Fruit fly (Drosophila melanogaster) S2 (cell line): Measurements from ENCODE around the gene Nmd3.

Experiments used
- CG8478 ChIP-seq: fragments of >200 bp; optimal IDR thresholded peaks from 2 replicates; lab custom pipeline; 2018
- CTCF ChIP-seq, 2 experiments: fragments of >200 bp; optimal IDR thresholded peaks; 2 replicates each; lab custom pipeline; 2018

Nmd3 gene

DNA sequence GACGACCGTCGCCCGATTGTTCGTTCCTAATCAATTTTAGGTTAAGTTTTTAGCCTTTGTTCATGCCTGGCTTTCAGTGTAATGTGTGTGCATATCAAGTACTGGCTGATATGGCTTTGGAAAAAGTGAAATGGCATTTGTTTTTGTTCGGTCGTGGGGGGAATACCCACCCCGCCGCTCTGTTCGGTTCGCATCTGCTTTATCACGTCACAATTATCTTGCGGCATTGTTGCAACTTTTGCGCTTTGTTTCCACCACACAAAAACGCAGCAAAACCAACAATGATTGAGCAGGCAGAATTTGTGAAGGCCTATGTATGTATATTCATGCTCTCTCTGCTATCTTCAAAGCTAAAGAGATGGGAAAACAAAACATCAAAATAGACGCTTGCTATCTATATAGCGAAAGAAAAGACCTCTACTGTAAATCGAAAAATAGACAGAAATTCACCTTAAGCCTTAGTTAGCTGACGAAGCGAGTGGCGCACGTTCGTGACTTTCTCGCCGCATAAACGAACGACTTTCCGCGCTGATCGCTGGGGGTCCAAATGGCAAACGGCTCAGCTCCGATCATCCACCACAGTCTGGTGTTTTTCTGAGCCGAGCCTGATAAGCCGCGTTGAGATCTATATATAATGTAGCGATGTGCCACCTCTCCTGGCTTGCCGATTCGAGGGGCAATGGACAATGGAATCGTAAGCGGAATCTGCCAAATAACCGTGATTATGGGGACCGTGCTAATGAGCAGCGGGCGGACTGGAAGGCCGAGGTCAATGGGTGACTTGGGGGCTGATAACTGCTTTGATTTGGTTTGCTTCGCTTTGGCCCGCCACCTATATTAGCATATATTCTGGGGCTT lies 13.2 kb upstream of the Nmd3 start:
- TF ChIP-seq CG8478 (lab: Kevin White, UChicago), result no peak
- TF ChIP-seq CTCF (optimal IDR thresholded peaks at IDR 0.05; lab: Kevin White, UChicago), result no peak

DNA sequence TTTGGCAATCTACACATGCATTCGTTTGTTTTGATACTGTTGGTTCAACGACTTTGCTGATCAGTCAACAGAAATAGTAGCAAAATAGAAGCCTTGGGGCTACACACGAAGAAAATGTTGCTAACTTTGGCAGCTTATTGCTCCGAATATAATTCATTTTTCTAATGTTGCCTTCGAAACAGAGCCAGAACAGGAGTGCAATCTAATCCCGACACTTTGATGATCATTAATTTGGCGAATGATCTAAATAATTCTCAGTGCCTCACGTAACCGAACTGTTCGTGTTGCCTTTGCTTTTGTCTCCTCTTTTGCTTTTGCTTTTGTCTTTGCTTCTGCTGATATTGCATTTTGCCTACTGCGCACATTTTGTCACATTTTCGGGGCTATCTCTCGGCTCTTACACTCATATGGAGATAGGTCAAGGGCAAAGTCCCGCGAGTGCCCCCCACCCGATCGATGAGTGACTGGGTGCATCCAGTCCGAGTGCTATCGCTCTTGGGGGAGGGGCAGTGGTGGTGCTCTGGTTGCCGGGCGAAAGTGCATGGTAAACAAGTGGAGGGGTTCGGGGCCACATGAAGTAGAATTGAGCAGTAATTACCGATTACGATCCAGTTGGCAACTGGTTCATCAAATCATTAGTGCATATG lies 11.7 kb upstream of the Nmd3 start:
- no peak for TF ChIP-seq CTCF (optimal IDR thresholded peaks at IDR 0.05; lab: Kevin White, UChicago)
- no peak for TF ChIP-seq CG8478 (lab: Kevin White, UChicago)

dm6 chrX:2194208-2195094 lies 10.0 kb upstream of the Nmd3 start:
- TF ChIP-seq CTCF (optimal IDR thresholded peaks at IDR 0.05; lab: Kevin White, UChicago) (no peak), CG8478 (lab: Kevin White, UChicago) (no peak)

- TF ChIP-seq CTCF (optimal IDR thresholded peaks at IDR 0.05; lab: Kevin White, UChicago) (no peak), CG8478 (lab: Kevin White, UChicago) (no peak)
Observed at dm6 chrX:2193809-2194207, 9.3 kb upstream of the Nmd3 start, which contains the start of gene CG14053. CG14053 (minus strand) TSS chrX:2193909.

dm6 chrX:2193158-2193557 lies 8.7 kb upstream of the Nmd3 start:
- no peak for TF ChIP-seq CG8478 (lab: Kevin White, UChicago)
- no peak for TF ChIP-seq CTCF (optimal IDR thresholded peaks at IDR 0.05; lab: Kevin White, UChicago)

- TF ChIP-seq CG8478 (lab: Kevin White, UChicago), result no peak
Observed at dm6 chrX:2191896-2192295, 7.4 kb upstream of the Nmd3 start.

dm6 chrX:2188888-2189287 lies 4.4 kb upstream of the Nmd3 start, which contains the start of gene Mct1:
Mct1 (plus strand) TSS chrX:2189188.
- no peak for TF ChIP-seq CTCF (optimal IDR thresholded peaks at IDR 0.05; lab: Kevin White, UChicago)
- no peak for TF ChIP-seq CG8478 (lab: Kevin White, UChicago)

DNA sequence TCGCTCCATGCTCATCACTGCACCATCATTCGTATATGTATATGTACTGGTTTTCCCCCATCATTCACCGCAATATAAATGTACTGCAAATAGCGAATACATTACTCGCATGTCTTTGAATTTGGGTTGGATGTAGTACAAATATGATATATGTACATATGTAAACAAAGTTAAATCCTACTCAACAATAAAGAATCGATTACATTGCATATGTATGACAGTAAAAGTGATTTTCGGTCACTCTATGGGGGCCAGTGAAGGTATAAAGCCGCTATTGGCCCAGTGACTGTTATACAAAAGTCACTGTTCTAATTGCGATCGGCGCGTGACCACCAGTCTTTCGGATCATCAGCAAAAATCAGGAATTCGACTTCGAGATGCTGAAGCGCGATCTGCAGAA lies 3.1 kb upstream of the Nmd3 start, which contains the start of gene CG3457:
CG3457 (plus strand) TSS at position 301 of the 400 bp plus-strand sequence.
- TF ChIP-seq CG8478 (lab: Kevin White, UChicago), result no peak
- no peak for TF ChIP-seq CTCF (optimal IDR thresholded peaks at IDR 0.05; lab: Kevin White, UChicago)

dm6 chrX:2186555-2186954 lies 2.1 kb upstream of the Nmd3 start, which contains the start of gene CG17777:
CG17777 (plus strand) TSS chrX:2186855.
- no peak for TF ChIP-seq CTCF (optimal IDR thresholded peaks at IDR 0.05; lab: Kevin White, UChicago)
- TF ChIP-seq CG8478 (lab: Kevin White, UChicago), result no peak

- TF ChIP-seq CG8478 (lab: Kevin White, UChicago), result no peak
- TF ChIP-seq CTCF (optimal IDR thresholded peaks at IDR 0.05; lab: Kevin White, UChicago), result no peak
Observed at dm6 chrX:2180750-2181261, 3.7 kb downstream of the Nmd3 start, which contains the start of gene pn. pn (plus strand) TSS chrX:2181211.

DNA sequence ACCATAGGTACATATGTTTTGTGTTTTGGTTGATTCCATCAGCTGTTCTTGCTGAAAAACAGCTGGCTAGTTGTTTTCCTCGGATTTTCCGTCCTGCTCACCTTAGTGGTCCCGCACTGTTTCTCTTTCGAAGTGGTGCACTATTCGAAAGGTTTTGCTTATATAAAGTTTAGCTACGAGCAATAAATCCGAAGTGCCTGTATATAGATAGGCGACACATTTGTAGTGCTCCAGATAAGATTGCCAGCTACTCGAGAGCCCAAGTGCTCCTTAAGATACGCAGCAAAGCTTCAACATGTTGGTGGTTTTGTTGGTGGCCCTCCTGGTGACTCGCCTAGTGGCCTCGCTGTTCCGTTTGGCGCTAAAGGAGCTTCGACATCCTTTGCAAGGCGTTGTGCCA lies 5.7 kb downstream of the Nmd3 start, which contains the start of gene Cyp4ae1:
Cyp4ae1 (plus strand) TSS at position 206 of the 400 bp plus-strand sequence.
- TF ChIP-seq CTCF (optimal IDR thresholded peaks at IDR 0.05; lab: Kevin White, UChicago) (no peak), CG8478 (lab: Kevin White, UChicago) (no peak)

- TF ChIP-seq CTCF (optimal IDR thresholded peaks at IDR 0.05; lab: Kevin White, UChicago), result no peak
- no peak for TF ChIP-seq CG8478 (lab: Kevin White, UChicago)
Observed at dm6 chrX:2175956-2176469, 8.5 kb downstream of the Nmd3 start, which contains the start of gene Cyp4d2. Cyp4d2 (plus strand) TSS chrX:2176006.

- TF ChIP-seq CG8478 (lab: Kevin White, UChicago) (no peak), CTCF (optimal IDR thresholded peaks at IDR 0.05; lab: Kevin White, UChicago) (no peak)
Observed at dm6 chrX:2175265-2175795, 9.1 kb downstream of the Nmd3 start, which contains the start of gene Cyp4d14. Cyp4d14 (minus strand) TSS chrX:2175315.
